Worm (Caenorhabditis elegans) whole organism, L3 larva: ENCODE results near the gene pan-1.

Experiments
- R02D3.7 ChIP-seq: fragments of 150-350 bp; optimal IDR thresholded peaks from 2 replicates; lab custom pipeline; 2014; ENCODE audit warnings: missing biosample characterization, missing genetic modification characterization
- ZK546.5 ChIP-seq: sonication (generic microtip); optimal IDR thresholded peaks from 2 replicates; lab custom pipeline; 2017; ENCODE audit warnings: missing biosample characterization, missing genetic modification characterization
- ama-1 ChIP-seq: fragments of 150-350 bp; optimal IDR thresholded peaks from 2 replicates; lab custom pipeline; 2018
- ceh-16 ChIP-seq: sonication (generic microtip); optimal IDR thresholded peaks from 2 replicates; lab custom pipeline; 2017; ENCODE audit warnings: missing biosample characterization, missing genetic modification characterization
- ceh-28 ChIP-seq: fragments of 150-350 bp; optimal IDR thresholded peaks from 2 replicates; lab custom pipeline; 2014; ENCODE audit warnings: missing biosample characterization, missing genetic modification reagents, missing genetic modification characterization
- ceh-82 ChIP-seq: fragments of 150-350 bp; optimal IDR thresholded peaks from 2 replicates; lab custom pipeline; 2014; ENCODE audit warnings: missing biosample characterization, missing genetic modification characterization
- ceh-9 ChIP-seq: sonication (generic microtip); optimal IDR thresholded peaks from 2 replicates; lab custom pipeline; 2018; ENCODE audit warnings: missing biosample characterization, missing genetic modification characterization
- daf-12 ChIP-seq: fragments of 150-350 bp; optimal IDR thresholded peaks from 2 replicates; lab custom pipeline; 2014; ENCODE audit warnings: missing biosample characterization, missing genetic modification reagents, missing genetic modification characterization
- egl-27 ChIP-seq: sonication (generic microtip); optimal IDR thresholded peaks from 4 replicates; lab custom pipeline; 2017; ENCODE audit warnings: missing biosample characterization, missing genetic modification reagents, missing genetic modification characterization
- egl-5 ChIP-seq: fragments of 150-350 bp; optimal IDR thresholded peaks from 2 replicates; lab custom pipeline; 2017; ENCODE audit warnings: missing biosample characterization, missing genetic modification reagents, missing genetic modification characterization, inconsistent platforms
- elt-1 ChIP-seq: fragments of 150-350 bp; optimal IDR thresholded peaks from 2 replicates; lab custom pipeline; 2014; ENCODE audit warnings: missing biosample characterization, missing genetic modification characterization
- elt-3 ChIP-seq, 3 experiments: fragments of 150-350 bp in 1 of 3; sonication (generic microtip) in 2 of 3; optimal IDR thresholded peaks; 2 replicates in 2 of 3; 4 replicates in 1 of 3; lab custom pipeline; 2014 to 2017; ENCODE audit warnings: missing biosample characterization in 3 of 3, missing genetic modification characterization in 3 of 3
- eor-1 ChIP-seq, 2 experiments: fragments of 150-350 bp; optimal IDR thresholded peaks; 2 replicates each; lab custom pipeline; 2014 to 2018; ENCODE audit warnings: missing biosample characterization in 2 of 2, missing genetic modification characterization in 2 of 2
- fkh-10 ChIP-seq: sonication (generic microtip); optimal IDR thresholded peaks from 2 replicates; lab custom pipeline; 2017; ENCODE audit warnings: missing biosample characterization, missing genetic modification reagents, missing genetic modification characterization
- fkh-2 ChIP-seq: fragments of 150-350 bp; optimal IDR thresholded peaks from 2 replicates; lab custom pipeline; 2014; ENCODE audit warnings: missing biosample characterization, missing genetic modification reagents, missing genetic modification characterization
- fos-1 ChIP-seq: fragments of 150-350 bp; optimal IDR thresholded peaks from 2 replicates; lab custom pipeline; 2014; ENCODE audit warnings: missing biosample characterization, missing genetic modification characterization
- hmg-11 ChIP-seq: sonication (generic microtip); optimal IDR thresholded peaks from 2 replicates; lab custom pipeline; 2016; ENCODE audit warnings: missing genetic modification characterization, missing compliant biosample characterization
- jun-1 ChIP-seq: fragments of 150-350 bp; optimal IDR thresholded peaks from 2 replicates; lab custom pipeline; 2014; ENCODE audit warnings: missing biosample characterization, missing genetic modification reagents, missing genetic modification characterization
- lin-39 ChIP-seq: fragments of 150-350 bp; optimal IDR thresholded peaks from 2 replicates; lab custom pipeline; 2018; ENCODE audit warnings: missing biosample characterization, missing genetic modification reagents, missing genetic modification characterization
- lsy-12 ChIP-seq: sonication (generic microtip); optimal IDR thresholded peaks from 2 replicates; lab custom pipeline; 2016; ENCODE audit warnings: mild to moderate bottlenecking, missing genetic modification characterization, missing compliant biosample characterization
- mdl-1 ChIP-seq: fragments of 150-350 bp; optimal IDR thresholded peaks from 2 replicates; lab custom pipeline; 2014; ENCODE audit warnings: missing biosample characterization, missing genetic modification characterization
- mml-1 ChIP-seq: fragments of 150-350 bp; sonication (generic microtip); optimal IDR thresholded peaks from 3 replicates; lab custom pipeline; 2014; ENCODE audit warnings: missing biosample characterization, missing genetic modification characterization
- nfya-1 ChIP-seq: sonication (generic microtip); optimal IDR thresholded peaks from 2 replicates; lab custom pipeline; 2017; ENCODE audit warnings: missing genetic modification characterization, mild to moderate bottlenecking, missing compliant biosample characterization, antibody characterized with exemption, moderate library complexity; ENCODE audit not compliant: insufficient read depth
- nhr-11 ChIP-seq: fragments of 150-350 bp; optimal IDR thresholded peaks from 2 replicates; lab custom pipeline; 2014; ENCODE audit warnings: missing biosample characterization, missing genetic modification characterization
- nhr-12 ChIP-seq: fragments of 150-350 bp; optimal IDR thresholded peaks from 2 replicates; lab custom pipeline; 2014; ENCODE audit warnings: missing biosample characterization, missing genetic modification characterization
- nhr-23 ChIP-seq: fragments of 150-350 bp; optimal IDR thresholded peaks from 2 replicates; lab custom pipeline; 2014; ENCODE audit warnings: missing biosample characterization, missing genetic modification reagents, missing genetic modification characterization
- nhr-237 ChIP-seq: fragments of 150-350 bp; optimal IDR thresholded peaks from 2 replicates; lab custom pipeline; 2014; ENCODE audit warnings: missing biosample characterization, missing genetic modification characterization
- nhr-25 ChIP-seq: sonication (generic microtip); optimal IDR thresholded peaks from 2 replicates; lab custom pipeline; 2017; ENCODE audit warnings: missing biosample characterization, missing genetic modification characterization
- nhr-28 ChIP-seq: fragments of 150-350 bp; optimal IDR thresholded peaks from 2 replicates; lab custom pipeline; 2014; ENCODE audit warnings: missing biosample characterization, missing genetic modification characterization
- nhr-43 ChIP-seq: sonication (generic microtip); optimal IDR thresholded peaks from 2 replicates; lab custom pipeline; 2016; ENCODE audit warnings: mild to moderate bottlenecking, missing genetic modification characterization, missing compliant biosample characterization; ENCODE audit not compliant: poor library complexity, severe bottlenecking
- nhr-67 ChIP-seq: fragments of 150-350 bp; optimal IDR thresholded peaks from 2 replicates; lab custom pipeline; 2014; ENCODE audit warnings: missing biosample characterization, missing genetic modification characterization
- nhr-76 ChIP-seq: fragments of 150-350 bp; sonication (generic microtip); optimal IDR thresholded peaks from 5 replicates; lab custom pipeline; 2014; ENCODE audit warnings: missing biosample characterization, missing genetic modification characterization
- pha-4 ChIP-seq: fragments of 150-350 bp; optimal IDR thresholded peaks from 2 replicates; lab custom pipeline; 2014; ENCODE audit warnings: missing biosample characterization, missing genetic modification reagents, missing genetic modification characterization
- pqm-1 ChIP-seq: fragments of 150-350 bp; optimal IDR thresholded peaks from 2 replicates; lab custom pipeline; 2017; ENCODE audit warnings: missing biosample characterization, missing genetic modification characterization, inconsistent platforms
- sea-2 ChIP-seq: fragments of 150-350 bp; sonication (generic microtip); optimal IDR thresholded peaks from 4 replicates; lab custom pipeline; 2014; ENCODE audit warnings: missing biosample characterization, missing genetic modification reagents, missing genetic modification characterization
- skn-1 ChIP-seq: fragments of 150-350 bp; optimal IDR thresholded peaks from 2 replicates; lab custom pipeline; 2014; ENCODE audit warnings: missing biosample characterization, missing genetic modification characterization
- snpc-4 ChIP-seq: fragments of 150-350 bp; optimal IDR thresholded peaks from 2 replicates; lab custom pipeline; 2014; ENCODE audit warnings: missing biosample characterization, missing genetic modification characterization
- tbx-2 ChIP-seq: sonication (generic microtip); optimal IDR thresholded peaks from 2 replicates; lab custom pipeline; 2016; ENCODE audit warnings: mild to moderate bottlenecking, missing genetic modification characterization, missing compliant biosample characterization
- unc-39 ChIP-seq: sonication (generic microtip); optimal IDR thresholded peaks from 4 replicates; lab custom pipeline; 2017; ENCODE audit warnings: missing biosample characterization, missing genetic modification characterization
- unc-62 ChIP-seq: fragments of 150-350 bp; sonication (generic microtip); optimal IDR thresholded peaks from 4 replicates; lab custom pipeline; 2014; ENCODE audit warnings: missing biosample characterization, missing genetic modification reagents, missing genetic modification characterization
- zag-1 ChIP-seq: fragments of 150-350 bp; optimal IDR thresholded peaks from 2 replicates; lab custom pipeline; 2014; ENCODE audit warnings: missing biosample characterization, missing genetic modification characterization
- ztf-11 ChIP-seq: fragments of 150-350 bp; optimal IDR thresholded peaks from 2 replicates; lab custom pipeline; 2014; ENCODE audit warnings: missing biosample characterization, missing genetic modification characterization
- ztf-4 ChIP-seq: fragments of 150-350 bp; optimal IDR thresholded peaks from 2 replicates; lab custom pipeline; 2014; ENCODE audit warnings: missing biosample characterization, missing genetic modification characterization

The pan-1 gene

DNA sequence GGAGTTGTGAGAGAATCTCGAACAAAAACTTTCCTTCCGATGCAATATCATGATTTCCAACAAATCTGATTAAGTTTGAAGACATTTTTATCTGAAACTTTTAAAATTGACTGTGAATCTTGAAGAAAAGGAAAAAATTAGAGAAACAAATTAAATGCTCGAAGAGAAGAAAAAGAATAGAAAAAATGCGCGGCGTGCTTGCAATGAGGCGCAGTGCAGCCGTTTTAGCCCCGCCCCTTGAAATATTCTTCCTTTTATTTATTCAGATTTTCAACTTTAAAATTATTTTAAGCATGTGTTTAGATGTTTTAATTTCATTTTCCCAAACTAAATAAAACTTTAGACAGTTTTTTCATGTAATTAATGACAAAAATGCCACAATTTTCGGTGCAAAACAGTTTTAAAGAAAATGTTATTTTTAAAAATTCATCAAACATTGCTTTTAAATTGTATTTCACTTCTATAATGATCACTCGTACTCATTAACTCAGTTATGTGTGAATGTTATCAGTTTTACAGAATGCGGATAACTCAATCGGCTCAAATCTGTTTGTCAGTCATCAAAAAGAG, 20.1 kb upstream of the pan-1 start, which contains the start of the genes mrps-34 and cisd-3.1:
mrps-34 (minus strand) TSS at position 91 of the 570 bp plus-strand sequence.
cisd-3.1 (plus strand) TSS at position 520 of the 570 bp plus-strand sequence.
- TF ChIP-seq pha-4 (tag; lab: Kevin White, UChicago) (peak; percentile 42), snpc-4 (tag; lab: Kevin White, UChicago) (peak; percentile 1), nfya-1 (tag; lab: Kevin White, UChicago) (peak; percentile 46), zag-1 (tag; lab: Kevin White, UChicago) (no peak), unc-39 (tag; lab: Kevin White, UChicago) (no peak)
- TF ChIP-seq, all 47 proteins: peak for 3

ce11 chrIII:4544959-4545358, 17.6 kb upstream of the pan-1 start, which contains the start of gene M88.3:
Gene M88.3, minus strand, starts transcription at chrIII:4545059.
- TF ChIP-seq nhr-67, result no peak
- no peak for TF ChIP-seq nhr-12 (tag; lab: Kevin White, UChicago)
- no peak for TF ChIP-seq egl-27 (tag; lab: Kevin White, UChicago)

ce11 chrIII:4548739-4549138, 13.8 kb upstream of the pan-1 start, which contains the start of gene M88.4:
Gene M88.4, plus strand, starts transcription at chrIII:4549039.
- TF ChIP-seq nhr-67 (no peak), R02D3.7 (tag; lab: Kevin White, UChicago) (no peak), hmg-11 (tag; lab: Kevin White, UChicago) (no peak), egl-5 (tag; lab: Kevin White, UChicago) (no peak), fos-1 (no peak), ceh-16 (no peak), lin-39 (no peak), lsy-12 (tag; lab: Kevin White, UChicago) (no peak), nhr-237 (no peak), fkh-2 (no peak), ama-1 (lab: Kevin White, UChicago) (no peak), zag-1 (tag; lab: Kevin White, UChicago) (no peak), ztf-4 (tag; lab: Kevin White, UChicago) (no peak), nhr-11 (tag; lab: Kevin White, UChicago) (no peak), nhr-25 (tag; lab: Kevin White, UChicago) (no peak)

DNA sequence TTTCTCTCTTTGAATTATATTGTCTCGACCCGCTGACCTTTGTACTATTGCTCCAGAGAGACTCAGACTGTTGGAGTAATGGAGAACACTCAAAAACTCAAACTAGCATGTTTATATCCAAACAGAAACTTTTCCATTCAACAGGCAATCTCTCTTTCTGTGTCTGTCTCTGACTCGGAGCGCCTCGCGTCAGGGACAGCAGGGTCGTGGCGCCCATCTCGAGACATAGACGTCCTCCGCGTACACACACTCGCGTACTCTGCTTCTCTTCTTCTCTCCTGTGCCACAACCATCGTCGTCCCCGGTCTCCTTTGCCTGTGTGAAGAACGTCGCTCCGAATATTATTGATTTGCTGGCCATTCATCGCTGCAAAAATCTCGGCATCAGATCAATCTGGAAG, 10.6 kb upstream of the pan-1 start:
- TF ChIP-seq unc-39 (tag; lab: Kevin White, UChicago) (no peak), nhr-76 (tag; lab: Kevin White, UChicago) (no peak), nhr-23 (tag; lab: Kevin White, UChicago) (peak; percentile 61), ceh-28 (peak; percentile 50), pha-4 (tag; lab: Kevin White, UChicago) (peak; percentile 94), mml-1 (tag; lab: Kevin White, UChicago) (no peak), daf-12 (tag; lab: Kevin White, UChicago) (no peak), ceh-82 (tag; lab: Kevin White, UChicago) (no peak), egl-5 (tag; lab: Kevin White, UChicago) (peak; percentile 27), nhr-237 (no peak), nhr-25 (tag; lab: Kevin White, UChicago) (peak; percentile 79), nhr-12 (tag; lab: Kevin White, UChicago) (no peak), fos-1 (no peak), ama-1 (lab: Kevin White, UChicago) (peak; percentile 19), nhr-43 (peak; percentile 11), nhr-11 (tag; lab: Kevin White, UChicago) (no peak), fkh-10 (no peak), elt-1 (tag; lab: Kevin White, UChicago) (no peak), lin-39 (peak; percentile 87), egl-27 (tag; lab: Kevin White, UChicago) (no peak), ceh-16 (no peak), jun-1 (tag; lab: Kevin White, UChicago) (peak; percentile 44), snpc-4 (tag; lab: Kevin White, UChicago) (peak; percentile 38), tbx-2 (no peak), pqm-1 (peak; percentile 81), ztf-4 (tag; lab: Kevin White, UChicago) (no peak), fkh-2 (peak; percentile 19), skn-1 (tag; lab: Kevin White, UChicago) (no peak), nhr-67 (no peak), zag-1 (tag; lab: Kevin White, UChicago) (no peak), nhr-28 (no peak), hmg-11 (tag; lab: Kevin White, UChicago) (peak; percentile 91), nfya-1 (tag; lab: Kevin White, UChicago) (peak; percentile 81), eor-1 (tag; optimal IDR thresholded peaks at IDR 0.05; lab: Kevin White, UChicago) (no peak), ztf-11 (tag; lab: Kevin White, UChicago) (no peak), unc-62 (GFP tag; lab: Kevin White, UChicago) (no peak), sea-2 (GFP tag; lab: Kevin White, UChicago) (no peak), mdl-1 (tag; lab: Kevin White, UChicago) (peak; percentile 16), R02D3.7 (tag; lab: Kevin White, UChicago) (peak; percentile 52), lsy-12 (tag; lab: Kevin White, UChicago) (peak; percentile 48), ZK546.5 (tag; lab: Kevin White, UChicago) (no peak), ceh-9 (no peak), elt-3 (tag; optimal IDR thresholded peaks at IDR 0.05; lab: Kevin White, UChicago) (no peak)
